Fruit fly (Drosophila melanogaster) whole organism, embryonic: ENCODE data around the gene CG14966.

Experiments used
- Ada2b ChIP-seq: fragments of 200-800 bp; sonication (Bioruptor generic); IDR thresholded peaks from 2 replicates; pipeline ENCODE4 v1.3.6; 2022; ENCODE audit warnings: missing biosample characterization, missing genetic modification characterization
- Atf-2 ChIP-seq: fragments of 200-800 bp; sonication (Bioruptor generic); optimal IDR thresholded peaks from 2 replicates; lab custom pipeline; 2016; ENCODE audit warnings: missing biosample characterization, missing genetic modification characterization
- Bgb ChIP-seq: fragments of 200-800 bp; sonication (Bioruptor generic); IDR thresholded peaks from 2 replicates; pipeline ENCODE4 v1.3.6; 2022; ENCODE audit warnings: missing biosample characterization, missing genetic modification characterization; ENCODE audit not compliant: partially characterized antibody
- CG11456 ChIP-seq: fragments of 200-800 bp; sonication (Bioruptor generic); IDR thresholded peaks from 3 replicates; pipeline ENCODE4 v1.3.6; 2022; ENCODE audit warnings: missing biosample characterization, missing genetic modification characterization
- CG12104 ChIP-seq: fragments of 200-800 bp; sonication (Bioruptor generic); optimal IDR thresholded peaks from 3 replicates; lab custom pipeline; 2016; ENCODE audit warnings: missing biosample characterization, missing genetic modification characterization
- CG13894 ChIP-seq: fragments of 200-800 bp; sonication (Bioruptor generic); optimal IDR thresholded peaks from 3 replicates; lab custom pipeline; 2018; ENCODE audit warnings: missing biosample characterization, mild to moderate bottlenecking, missing genetic modification characterization, moderate library complexity
- CG15011 ChIP-seq: fragments of 200-800 bp; sonication (Bioruptor generic); optimal IDR thresholded peaks from 3 replicates; lab custom pipeline; 2018; ENCODE audit warnings: missing biosample characterization, mild to moderate bottlenecking, missing genetic modification characterization
- CG1529 ChIP-seq: fragments of 200-800 bp; sonication (Bioruptor generic); optimal IDR thresholded peaks from 3 replicates; lab custom pipeline; 2018; ENCODE audit warnings: missing biosample characterization, missing genetic modification characterization
- CG16779 ChIP-seq: fragments of 200-800 bp; sonication (Bioruptor generic); IDR thresholded peaks from 2 replicates; pipeline ENCODE4 v1.3.6; 2022; ENCODE audit warnings: missing biosample characterization, missing genetic modification characterization
- CG17328 ChIP-seq: fragments of 200-800 bp; sonication (Bioruptor generic); IDR thresholded peaks from 2 replicates; pipeline ENCODE4 v1.3.6; 2022; ENCODE audit warnings: missing biosample characterization, missing genetic modification characterization
- CG18476 ChIP-seq: fragments of 200-800 bp; sonication (Bioruptor generic); optimal IDR thresholded peaks from 2 replicates; lab custom pipeline; 2016; ENCODE audit warnings: missing biosample characterization, mild to moderate bottlenecking, missing genetic modification characterization
- CG2889 ChIP-seq: fragments of 200-800 bp; sonication (Bioruptor generic); IDR thresholded peaks from 3 replicates; pipeline ENCODE4 v1.3.6; 2022; ENCODE audit warnings: missing biosample characterization, missing genetic modification characterization
- CG32532 ChIP-seq: fragments of 200-800 bp; sonication (Bioruptor generic); IDR thresholded peaks from 2 replicates; pipeline ENCODE4 v1.3.6; 2022; ENCODE audit warnings: missing biosample characterization, missing genetic modification characterization
- CG34224 ChIP-seq: fragments of 200-800 bp; sonication (Bioruptor generic); IDR thresholded peaks from 3 replicates; pipeline ENCODE4 v1.3.6; 2022; ENCODE audit warnings: missing biosample characterization, missing genetic modification characterization; ENCODE audit not compliant: partially characterized antibody
- CG3726 ChIP-seq: fragments of 200-800 bp; sonication (Bioruptor generic); IDR thresholded peaks from 3 replicates; pipeline ENCODE4, ENCODE4 v1.3.6; 2022; ENCODE audit warnings: missing biosample characterization, missing genetic modification characterization
- CG7839 ChIP-seq: fragments of 200-800 bp; sonication (Bioruptor generic); optimal IDR thresholded peaks from 3 replicates; lab custom pipeline; 2018; ENCODE audit warnings: missing biosample characterization, mild to moderate bottlenecking, missing genetic modification characterization, moderate library complexity
- CG9727 ChIP-seq: fragments of 200-800 bp; sonication (Bioruptor generic); optimal IDR thresholded peaks from 3 replicates; lab custom pipeline; 2017; ENCODE audit warnings: missing biosample characterization, mild to moderate bottlenecking, missing genetic modification characterization
- Camta ChIP-seq: fragments of 200-800 bp; sonication (Bioruptor generic); optimal IDR thresholded peaks from 2 replicates; lab custom pipeline; 2016; ENCODE audit warnings: missing biosample characterization, missing genetic modification characterization
- Dad ChIP-seq: fragments of 200-800 bp; sonication (Bioruptor generic); optimal IDR thresholded peaks from 3 replicates; lab custom pipeline; 2016; ENCODE audit warnings: missing biosample characterization, missing genetic modification characterization
- Fer2 ChIP-seq: fragments of 200-800 bp; sonication (Bioruptor generic); optimal IDR thresholded peaks from 2 replicates; lab custom pipeline; 2018; ENCODE audit warnings: missing biosample characterization, mild to moderate bottlenecking, missing genetic modification characterization, moderate library complexity
- HLHmδ ChIP-seq: fragments of 200-800 bp; sonication (Bioruptor generic); optimal IDR thresholded peaks from 2 replicates; lab custom pipeline; 2018; ENCODE audit warnings: missing biosample characterization, mild to moderate bottlenecking, missing genetic modification characterization, moderate library complexity
- Lpt ChIP-seq: fragments of >200 bp; optimal IDR thresholded peaks from 2 replicates; lab custom pipeline; 2018; ENCODE audit warnings: missing biosample characterization, missing genetic modification characterization
- Neu2 ChIP-seq: fragments of 200-800 bp; sonication (Bioruptor generic); optimal IDR thresholded peaks from 3 replicates; lab custom pipeline; 2016; ENCODE audit warnings: missing biosample characterization, missing genetic modification characterization, borderline replicate concordance
- Sry-δ ChIP-seq: fragments of 200-800 bp; sonication (Bioruptor generic); optimal IDR thresholded peaks from 2 replicates; lab custom pipeline; 2016; ENCODE audit warnings: missing biosample characterization, missing genetic modification characterization
- Tbp ChIP-seq: fragments of >200 bp; optimal IDR thresholded peaks from 2 replicates; lab custom pipeline; 2018; ENCODE audit warnings: missing biosample characterization, missing genetic modification characterization
- Xrp1 ChIP-seq: fragments of 200-800 bp; sonication (Bioruptor generic); IDR thresholded peaks from 2 replicates; pipeline ENCODE4 v1.3.6; 2022; ENCODE audit warnings: missing biosample characterization, missing genetic modification characterization
- az2 ChIP-seq: fragments of 200-800 bp; sonication (Bioruptor generic); optimal IDR thresholded peaks from 3 replicates; lab custom pipeline; 2016; ENCODE audit warnings: missing biosample characterization, missing genetic modification characterization
- bbx ChIP-seq: fragments of 200-800 bp; sonication (Bioruptor generic); IDR thresholded peaks from 2 replicates; pipeline ENCODE4 v1.3.6; 2022; ENCODE audit warnings: missing biosample characterization, missing genetic modification characterization; ENCODE audit not compliant: partially characterized antibody
- bsh ChIP-seq, 2 experiments: fragments of 200-800 bp; sonication (Bioruptor generic); optimal IDR thresholded peaks; 2 replicates each; lab custom pipeline; 2017 to 2018; ENCODE audit warnings: mild to moderate bottlenecking in 2 of 2, missing biosample characterization in 2 of 2, missing genetic modification characterization in 2 of 2, moderate library complexity in 1 of 2
- caup ChIP-seq: fragments of 200-800 bp; sonication (Bioruptor generic); optimal IDR thresholded peaks from 3 replicates; lab custom pipeline; 2017; ENCODE audit warnings: missing biosample characterization, mild to moderate bottlenecking, missing genetic modification characterization, moderate library complexity; ENCODE audit not compliant: severe bottlenecking
- cg ChIP-seq: fragments of 200-800 bp; sonication (Bioruptor generic); optimal IDR thresholded peaks from 3 replicates; lab custom pipeline; 2019; ENCODE audit warnings: missing biosample characterization, mild to moderate bottlenecking, missing genetic modification characterization, moderate library complexity
- ci ChIP-seq: fragments of 200-800 bp; sonication (Bioruptor generic); IDR thresholded peaks from 3 replicates; pipeline ENCODE4 v1.3.6; 2022; ENCODE audit warnings: missing biosample characterization, missing genetic modification characterization
- disco-r ChIP-seq: fragments of 200-800 bp; sonication (Bioruptor generic); optimal IDR thresholded peaks from 2 replicates; lab custom pipeline; 2016; ENCODE audit warnings: missing biosample characterization, missing genetic modification characterization
- hkb ChIP-seq, 2 experiments: fragments of 200-800 bp in 1 of 2; fragments of >200 bp in 1 of 2; sonication (Bioruptor generic) in 1 of 2; IDR thresholded peaks in 1 of 2; optimal IDR thresholded peaks in 1 of 2; 2 replicates each; pipeline versions ENCODE4 v1.3.6 to Lab custom; 2017 to 2022; ENCODE audit warnings: missing biosample characterization in 1 of 2, missing genetic modification characterization in 1 of 2
- inv ChIP-seq: fragments of 200-800 bp; sonication (Bioruptor generic); IDR thresholded peaks from 2 replicates; pipeline ENCODE4 v1.3.6; 2022; ENCODE audit warnings: missing biosample characterization, missing genetic modification characterization; ENCODE audit not compliant: partially characterized antibody
- kah ChIP-seq: fragments of 200-800 bp; sonication (Bioruptor generic); optimal IDR thresholded peaks from 2 replicates; lab custom pipeline; 2018; ENCODE audit warnings: missing biosample characterization, mild to moderate bottlenecking, missing genetic modification characterization
- ken ChIP-seq: fragments of 200-800 bp; sonication (Bioruptor generic); IDR thresholded peaks from 3 replicates; pipeline ENCODE4 v1.3.6; 2022; ENCODE audit warnings: missing biosample characterization, missing genetic modification characterization
- knrl ChIP-seq: fragments of 200-800 bp; sonication (Bioruptor generic); IDR thresholded peaks from 3 replicates; pipeline ENCODE4 v1.3.6; 2022; ENCODE audit warnings: missing biosample characterization, missing genetic modification characterization; ENCODE audit not compliant: partially characterized antibody
- mam ChIP-seq: fragments of 200-800 bp; sonication (Bioruptor generic); optimal IDR thresholded peaks from 3 replicates; lab custom pipeline; 2016; ENCODE audit warnings: missing biosample characterization, missing genetic modification characterization
- mirr ChIP-seq: fragments of 200-800 bp; sonication (Bioruptor generic); optimal IDR thresholded peaks from 3 replicates; lab custom pipeline; 2018; ENCODE audit warnings: missing biosample characterization, mild to moderate bottlenecking, missing genetic modification characterization
- p53 ChIP-seq: fragments of 200-800 bp; sonication (Bioruptor generic); optimal IDR thresholded peaks from 2 replicates; lab custom pipeline; 2016; ENCODE audit warnings: missing biosample characterization, missing genetic modification characterization
- phol ChIP-seq: fragments of 200-800 bp; sonication (Bioruptor generic); optimal IDR thresholded peaks from 3 replicates; lab custom pipeline; 2018; ENCODE audit warnings: missing biosample characterization, mild to moderate bottlenecking, missing genetic modification characterization, moderate library complexity
- prd ChIP-seq, 3 experiments: fragments of >200 bp in 2 of 3; fragments of 200-800 bp in 1 of 3; sonication (Bioruptor generic) in 1 of 3; optimal IDR thresholded peaks in 2 of 3; IDR thresholded peaks in 1 of 3; 2 replicates in 2 of 3; 3 replicates in 1 of 3; pipeline versions ENCODE4 v1.3.6 to Lab custom; 2017 to 2022; ENCODE audit warnings: missing biosample characterization in 1 of 3, missing genetic modification characterization in 1 of 3
- salm ChIP-seq: fragments of 200-800 bp; sonication (Bioruptor generic); optimal IDR thresholded peaks from 2 replicates; lab custom pipeline; 2018; ENCODE audit warnings: missing biosample characterization, mild to moderate bottlenecking, missing genetic modification characterization
- schlank ChIP-seq: fragments of 200-800 bp; sonication (Bioruptor generic); optimal IDR thresholded peaks from 2 replicates; lab custom pipeline; 2018; ENCODE audit warnings: missing biosample characterization, mild to moderate bottlenecking, missing genetic modification characterization
- tap ChIP-seq: fragments of 200-800 bp; optimal IDR thresholded peaks from 3 replicates; lab custom pipeline; 2019; ENCODE audit warnings: missing biosample characterization, mild to moderate bottlenecking, missing genetic modification characterization, moderate library complexity
- tx ChIP-seq: fragments of 200-800 bp; sonication (Bioruptor generic); optimal IDR thresholded peaks from 2 replicates; lab custom pipeline; 2016; ENCODE audit warnings: missing biosample characterization, missing genetic modification characterization

The CG14966 gene

DNA sequence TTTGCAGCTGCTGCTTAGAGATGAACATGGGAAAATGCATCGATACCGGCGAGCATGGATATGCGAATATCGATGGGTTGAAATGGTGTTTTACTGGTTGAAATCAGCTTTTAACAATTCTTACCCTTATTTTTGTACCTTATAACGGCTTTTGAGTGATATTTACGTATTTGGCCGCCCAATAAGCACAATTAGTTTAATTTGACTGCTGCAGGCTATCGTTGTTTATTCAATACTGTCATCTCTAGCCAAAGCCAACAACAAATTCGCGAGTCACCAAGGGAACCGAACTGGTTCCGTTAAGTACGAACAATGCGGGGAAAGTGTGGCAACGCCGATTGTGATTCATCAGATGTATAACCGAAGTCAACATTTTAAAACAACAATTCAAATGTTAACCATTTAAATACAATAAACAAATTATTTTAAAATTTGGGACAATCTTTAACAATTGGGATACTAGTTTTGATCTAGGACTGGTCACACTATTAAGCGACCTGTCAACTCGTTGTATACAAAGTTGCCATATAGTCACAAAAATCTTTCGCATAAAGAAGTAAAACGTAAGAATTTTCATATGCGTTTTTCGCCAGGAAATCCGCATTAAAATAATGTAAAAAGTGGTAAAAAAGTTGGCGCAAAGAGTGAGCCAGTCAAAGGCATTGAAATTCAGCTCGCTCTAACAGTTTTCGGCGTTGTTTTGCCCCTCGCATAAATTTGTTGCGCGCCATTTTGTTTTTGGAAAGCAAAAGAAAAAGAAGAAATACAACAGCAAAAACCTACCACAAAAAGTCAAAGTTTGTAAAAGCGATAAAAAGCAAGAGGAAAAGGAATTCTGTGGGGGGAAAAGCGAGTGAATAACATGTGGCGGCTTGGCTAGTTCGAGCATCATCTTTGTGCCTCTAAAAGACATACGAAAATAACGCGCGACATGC lies 49.0 kb downstream of the CG14966 start, which contains the start of the genes Usp5 and BtbVII (continued):
- TF ChIP-seq CG17328, result peak; percentile 30; the same call in 1 of the 2 replicates
- TF ChIP-seq az2, result peak; percentile 64
- peak; percentile 98 for TF ChIP-seq phol
- TF ChIP-seq CG1529 (GFP tag; lab: Kevin White, UChicago), result peak; percentile 7
- TF ChIP-seq p53 (GFP tag; lab: Kevin White, UChicago), result no peak
- no peak for TF ChIP-seq prd (optimal IDR thresholded peaks at IDR 0.05; lab: Kevin White, UChicago)
- peak; percentile 62; the same call in 2 of the 3 replicates for TF ChIP-seq prd (GFP tag; IDR thresholded peaks at IDR 0.05; lab: Robert Waterston, UW)
- TF ChIP-seq schlank (tag; lab: Kevin White, UChicago), result peak; percentile 24
- TF ChIP-seq tap (tag; lab: Kevin White, UChicago), result no peak
- peak; percentile 10 for TF ChIP-seq Atf-2 (GFP tag; lab: Kevin White, UChicago)
- peak; percentile 75 for TF ChIP-seq mam (GFP tag; lab: Kevin White, UChicago)
- TF ChIP-seq Bgb (GFP tag; lab: Robert Waterston, UW), result peak; percentile 91
- TF ChIP-seq CG18476 (GFP tag; lab: Kevin White, UChicago), result peak; percentile 9
- no peak for TF ChIP-seq CG15011 (GFP tag; lab: Kevin White, UChicago)
- TF ChIP-seq CG7839, result peak; percentile 41
- peak; percentile 94 for TF ChIP-seq inv (GFP tag; lab: Robert Waterston, UW)
- TF ChIP-seq Tbp (GFP tag; lab: Kevin White, UChicago), result no peak
- TF ChIP-seq CG32532 (GFP tag; lab: Robert Waterston, UW), result peak; percentile 68
- no peak for TF ChIP-seq CG16779 (GFP tag; lab: Robert Waterston, UW)
- TF ChIP-seq Dad (GFP tag; lab: Kevin White, UChicago), result peak; percentile 14
- TF ChIP-seq tx (GFP tag; lab: Kevin White, UChicago), result peak; percentile 68
- no peak for TF ChIP-seq CG11456 (GFP tag; lab: Robert Waterston, UW)
- TF ChIP-seq salm, result no peak
- TF ChIP-seq bsh (GFP tag; optimal IDR thresholded peaks at IDR 0.05; lab: Kevin White, UChicago), result peak in 1 of 2 experiments; percentile 51
- TF ChIP-seq bbx, result peak; percentile 91
- no peak for TF ChIP-seq CG3726 (GFP tag; lab: Robert Waterston, UW)
- TF ChIP-seq Neu2, result no peak
- TF ChIP-seq hkb (optimal IDR thresholded peaks at IDR 0.05; lab: Kevin White, UChicago), result peak; percentile 77
- TF ChIP-seq hkb (GFP tag; IDR thresholded peaks at IDR 0.05; lab: Robert Waterston, UW), result peak; percentile 50
- TF ChIP-seq ci (GFP tag; lab: Robert Waterston, UW), result peak; percentile 40; the same call in 1 of the 3 replicates
- peak; percentile 71 for TF ChIP-seq Xrp1 (GFP tag; lab: Robert Waterston, UW)
- no peak for TF ChIP-seq CG12104
- TF ChIP-seq Camta (GFP tag; lab: Kevin White, UChicago), result peak; percentile 43
- no peak for TF ChIP-seq HLHmδ (GFP tag; lab: Kevin White, UChicago)
- peak; percentile 75 for TF ChIP-seq CG13894
- TF ChIP-seq knrl (GFP tag; lab: Robert Waterston, UW), result peak; percentile 96
- TF ChIP-seq ken, result no peak
- TF ChIP-seq CG2889, result no peak
- TF ChIP-seq cg (GFP tag; lab: Kevin White, UChicago), result no peak
- TF ChIP-seq caup (GFP tag; lab: Kevin White, UChicago), result peak; percentile 34
- TF ChIP-seq CG34224 (GFP tag; lab: Robert Waterston, UW), result peak; percentile 99
- TF ChIP-seq mirr (GFP tag; lab: Kevin White, UChicago), result peak; percentile 62
- TF ChIP-seq Ada2b, result peak; percentile 51
- TF ChIP-seq Lpt (GFP tag; lab: Kevin White, UChicago), result no peak
- no peak for TF ChIP-seq Fer2 (tag; lab: Kevin White, UChicago)
- peak; percentile 65 for TF ChIP-seq CG9727 (GFP tag; lab: Kevin White, UChicago)
- TF ChIP-seq kah (GFP tag; lab: Kevin White, UChicago), result no peak
- TF ChIP-seq Sry-δ (GFP tag; lab: Kevin White, UChicago), result peak; percentile 96
- peak; percentile 54 for TF ChIP-seq disco-r
